Fruit fly (Drosophila melanogaster): ENCODE data around the gene CG33995.

Gene CG33995

DNA sequence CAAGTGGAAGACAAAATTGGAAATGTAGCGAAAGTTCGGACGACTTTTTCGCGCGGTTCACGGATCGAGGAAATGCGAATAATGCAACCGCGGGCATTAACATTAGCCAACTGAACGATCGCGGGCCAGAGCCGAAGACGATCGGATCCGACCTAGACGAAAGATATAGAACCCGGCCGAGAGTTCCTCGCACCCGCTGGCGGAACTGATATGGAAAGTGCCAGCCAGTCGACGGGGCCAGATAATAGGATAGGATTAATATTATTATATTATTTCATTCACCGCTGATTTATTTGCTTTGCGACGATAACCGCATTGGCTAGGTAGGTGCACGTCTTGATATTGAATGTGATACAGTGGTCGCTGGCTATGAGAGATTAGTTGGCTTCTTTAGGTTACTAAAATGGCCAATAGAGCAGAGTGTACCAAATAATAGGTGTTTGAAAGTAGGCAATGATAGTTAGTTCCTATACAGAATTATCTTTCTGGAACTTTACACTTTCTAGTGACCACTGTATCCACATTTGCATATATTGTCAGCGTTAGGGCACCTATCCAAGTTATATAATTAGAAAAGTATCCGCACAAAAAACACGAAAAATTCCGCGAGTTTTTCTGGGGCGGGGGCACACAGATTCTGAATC, 43.6 kb upstream of the CG33995 start (continued):
- TF ChIP-seq CG11696 (GFP tag; IDR thresholded peaks at IDR 0.05) (no peak; the same call in 1 of the 2 replicates), Ets97D (GFP tag; optimal IDR thresholded peaks at IDR 0.05) (no peak), Blimp-1 (GFP tag; optimal IDR thresholded peaks at IDR 0.05) (peak; percentile 62), btn (GFP tag; optimal IDR thresholded peaks at IDR 0.05) (peak; percentile 75), Opbp (GFP tag; IDR thresholded peaks at IDR 0.05; ENCODE audit: partially characterized antibody) (no peak), mld (GFP tag; IDR thresholded peaks at IDR 0.05; ENCODE audit: partially characterized antibody) (no peak), pfk (GFP tag; optimal IDR thresholded peaks at IDR 0.05) (no peak), Lhr (GFP tag; optimal IDR thresholded peaks at IDR 0.05) (peak; percentile 26), Doc3 (GFP tag; IDR thresholded peaks at IDR 0.05; ENCODE audit: partially characterized antibody) (no peak), CG13287 (GFP tag; IDR thresholded peaks at IDR 0.05; ENCODE audit: partially characterized antibody) (no peak), Dref (GFP tag; IDR thresholded peaks at IDR 0.05) (no peak), sens-2 (GFP tag; IDR thresholded peaks at IDR 0.05) (peak; percentile 38; the same call in 1 of the 2 replicates), zfh1 (GFP tag; IDR thresholded peaks at IDR 0.05) (peak; percentile 79), bcd (GFP tag; optimal IDR thresholded peaks at IDR 0.05) (peak; percentile 74), CG15601 (tag; optimal IDR thresholded peaks at IDR 0.05) (peak; percentile 43), CG9797 (GFP tag; optimal IDR thresholded peaks at IDR 0.05) (no peak), dmrt11E (tag; optimal IDR thresholded peaks at IDR 0.05) (peak; percentile 66), CG2116 (GFP tag; optimal IDR thresholded peaks at IDR 0.05) (no peak), ac (GFP tag; optimal IDR thresholded peaks at IDR 0.05) (no peak), wor (GFP tag; IDR thresholded peaks at IDR 0.05) (peak; percentile 19; the same call in 1 of the 2 replicates), fru (optimal IDR thresholded peaks at IDR 0.05) (no peak), Scr (GFP tag; IDR thresholded peaks at IDR 0.05; ENCODE audit: partially characterized antibody) (no peak), ken (GFP tag; IDR thresholded peaks at IDR 0.05) (peak; percentile 70), ranshi (GFP tag; IDR thresholded peaks at IDR 0.05) (peak; percentile 70; the same call in 1 of the 2 replicates), CG4617 (GFP tag; optimal IDR thresholded peaks at IDR 0.05; ENCODE audit: borderline replicate concordance) (peak; percentile 10), sr (GFP tag; IDR thresholded peaks at IDR 0.05) (peak; percentile 22; the same call in 1 of the 3 replicates), eve (GFP tag; optimal IDR thresholded peaks at IDR 0.05) (peak in 1 of 2 experiments; percentile 61), zfh2 (GFP tag; optimal IDR thresholded peaks at IDR 0.05) (peak; percentile 46), CG13123 (GFP tag; optimal IDR thresholded peaks at IDR 0.05) (peak; percentile 20), grn (GFP tag; optimal IDR thresholded peaks at IDR 0.05) (peak; percentile 41), odd (GFP tag; optimal IDR thresholded peaks at IDR 0.05) (peak; percentile 41), Trl (optimal IDR thresholded peaks at IDR 0.05) (no peak), Trl (GFP tag; optimal IDR thresholded peaks at IDR 0.05) (peak; percentile 72), insv (GFP tag; optimal IDR thresholded peaks at IDR 0.05) (no peak), CG7372 (GFP tag; IDR thresholded peaks at IDR 0.05) (peak; percentile 63), Kr (GFP tag; optimal IDR thresholded peaks at IDR 0.05) (no peak), Asciz (GFP tag; optimal IDR thresholded peaks at IDR 0.05) (peak; percentile 52), CG9876 (GFP tag; optimal IDR thresholded peaks at IDR 0.05) (peak; percentile 18), CG8281 (tag; optimal IDR thresholded peaks at IDR 0.05) (peak; percentile 33), CG4730 (GFP tag; IDR thresholded peaks at IDR 0.05) (peak; percentile 49; the same call in 1 of the 2 replicates), CG18011 (GFP tag; optimal IDR thresholded peaks at IDR 0.05) (no peak), dati (GFP tag; IDR thresholded peaks at IDR 0.05) (0 out of 2 replicates have a peak, but pooled peaks have one; percentile 49), hbn (GFP tag; IDR thresholded peaks at IDR 0.05; ENCODE audit: partially characterized antibody) (no peak), CG17385 (GFP tag; optimal IDR thresholded peaks at IDR 0.05) (peak; percentile 60), CG3838 (GFP tag; optimal IDR thresholded peaks at IDR 0.05) (no peak), CG16815 (GFP tag; optimal IDR thresholded peaks at IDR 0.05) (peak; percentile 62), Gsc (GFP tag; IDR thresholded peaks at IDR 0.05) (0 out of 2 replicates have a peak, but pooled peaks have one; percentile 33), chn (GFP tag; optimal IDR thresholded peaks at IDR 0.05) (peak; percentile 49), CG11093 (GFP tag; IDR thresholded peaks at IDR 0.05) (peak; percentile 69), CG2129 (GFP tag; IDR thresholded peaks at IDR 0.05; ENCODE audit: partially characterized antibody) (no peak)

Measured in whole organism, embryonic.